Fruit fly (Drosophila melanogaster) whole organism, wandering third instar larva: ENCODE measurements around the gene CG7300.

ENCODE experiments used
- Dfd ChIP-seq: fragments of >200 bp; optimal IDR thresholded peaks from 2 replicates; lab custom pipeline; 2017; ENCODE audit warnings: missing biosample characterization, missing genetic modification characterization
- lola ChIP-seq: fragments of >200 bp; optimal IDR thresholded peaks from 2 replicates; lab custom pipeline; 2017; ENCODE audit warnings: missing biosample characterization, missing genetic modification characterization

dm6 chr2L:10647720-10648349 is 50.0 kb downstream of the CG7300 start:
- TF ChIP-seq Dfd (GFP tag; lab: Kevin White, UChicago) (no peak), lola (no peak)
